Worm (Caenorhabditis elegans): Measurements from ENCODE around the gene aass-1.

The aass-1 gene

ce11 chrIV:257095-257494 lies 12.2 kb downstream of the aass-1 start, which contains the start of gene R02D3.8:
Gene R02D3.8 (minus strand): TSS chrIV:257203.
- TF ChIP-seq dao-5 (tag; optimal IDR thresholded peaks at IDR 0.05): no peak
- no peak for TF ChIP-seq W03F9.2 (tag; optimal IDR thresholded peaks at IDR 0.05)
- TF ChIP-seq him-1 (tag; optimal IDR thresholded peaks at IDR 0.05): no peak

- TF ChIP-seq dao-5 (tag; optimal IDR thresholded peaks at IDR 0.05): no peak
- TF ChIP-seq W03F9.2 (tag; optimal IDR thresholded peaks at IDR 0.05): no peak
- no peak for TF ChIP-seq him-1 (tag; optimal IDR thresholded peaks at IDR 0.05)
These were observed 13.4 kb downstream of the aass-1 start for ce11 chrIV:258362-258761.

ce11 chrIV:259142-259541 lies 14.2 kb downstream of the aass-1 start, which contains the start of gene dpy-9:
Gene dpy-9 (minus strand): TSS chrIV:259204.
- TF ChIP-seq him-1 (tag; optimal IDR thresholded peaks at IDR 0.05) (no peak), W03F9.2 (tag; optimal IDR thresholded peaks at IDR 0.05) (no peak), dao-5 (tag; optimal IDR thresholded peaks at IDR 0.05) (no peak)

ce11 chrIV:261607-262006 lies 16.7 kb downstream of the aass-1 start, which contains the start of gene pqbp-1.1:
Gene pqbp-1.1 (minus strand): TSS chrIV:261683.
- TF ChIP-seq W03F9.2 (tag; optimal IDR thresholded peaks at IDR 0.05): no peak
- TF ChIP-seq him-1 (tag; optimal IDR thresholded peaks at IDR 0.05): no peak
- TF ChIP-seq dao-5 (tag; optimal IDR thresholded peaks at IDR 0.05): no peak

- TF ChIP-seq dao-5 (tag; optimal IDR thresholded peaks at IDR 0.05): no peak
- TF ChIP-seq W03F9.2 (tag; optimal IDR thresholded peaks at IDR 0.05): no peak
These were observed 17.5 kb downstream of the aass-1 start for ce11 chrIV:262460-262859.

- TF ChIP-seq W03F9.2 (tag; optimal IDR thresholded peaks at IDR 0.05) (no peak), dao-5 (tag; optimal IDR thresholded peaks at IDR 0.05) (no peak), him-1 (tag; optimal IDR thresholded peaks at IDR 0.05) (no peak)
These were observed 19.3 kb downstream of the aass-1 start, which contains the start of gene pat-6 for ce11 chrIV:264182-264709. Gene pat-6 (minus strand): TSS chrIV:264232.

ce11 chrIV:266148-266547 lies 21.2 kb downstream of the aass-1 start, which contains the start of gene T21D12.12:
Gene T21D12.12 (plus strand): TSS chrIV:266448.
- no peak for TF ChIP-seq him-1 (tag; optimal IDR thresholded peaks at IDR 0.05)
- TF ChIP-seq W03F9.2 (tag; optimal IDR thresholded peaks at IDR 0.05): no peak
- TF ChIP-seq dao-5 (tag; optimal IDR thresholded peaks at IDR 0.05): no peak

- TF ChIP-seq dao-5 (tag; optimal IDR thresholded peaks at IDR 0.05) (no peak), W03F9.2 (tag; optimal IDR thresholded peaks at IDR 0.05) (no peak), him-1 (tag; optimal IDR thresholded peaks at IDR 0.05) (no peak)
These were observed 24.2 kb downstream of the aass-1 start, which contains the start of gene T21D12.11 for ce11 chrIV:269107-269506. Gene T21D12.11 (plus strand): TSS chrIV:269407.

ce11 chrIV:273299-273698 lies 28.4 kb downstream of the aass-1 start, which contains the start of gene srh-282:
Gene srh-282 (minus strand): TSS chrIV:273399.
- TF ChIP-seq W03F9.2 (tag; optimal IDR thresholded peaks at IDR 0.05) (no peak), him-1 (tag; optimal IDR thresholded peaks at IDR 0.05) (no peak), dao-5 (tag; optimal IDR thresholded peaks at IDR 0.05) (no peak)

- TF ChIP-seq him-1 (tag; optimal IDR thresholded peaks at IDR 0.05) (no peak), W03F9.2 (tag; optimal IDR thresholded peaks at IDR 0.05) (no peak), dao-5 (tag; optimal IDR thresholded peaks at IDR 0.05) (no peak)
These were observed 29.2 kb downstream of the aass-1 start, which contains the start of gene sma-10 for ce11 chrIV:274185-274584. Gene sma-10 (plus strand): TSS chrIV:274420.

- TF ChIP-seq dao-5 (tag; optimal IDR thresholded peaks at IDR 0.05) (no peak), him-1 (tag; optimal IDR thresholded peaks at IDR 0.05) (no peak), W03F9.2 (tag; optimal IDR thresholded peaks at IDR 0.05) (no peak)
These were observed 30.2 kb downstream of the aass-1 start for ce11 chrIV:275146-275545.

ce11 chrIV:278284-278683 lies 33.3 kb downstream of the aass-1 start:
- TF ChIP-seq him-1 (tag; optimal IDR thresholded peaks at IDR 0.05): no peak
- TF ChIP-seq dao-5 (tag; optimal IDR thresholded peaks at IDR 0.05): no peak
- TF ChIP-seq W03F9.2 (tag; optimal IDR thresholded peaks at IDR 0.05): no peak

ce11 chrIV:282008-282407 lies 37.1 kb downstream of the aass-1 start:
- TF ChIP-seq dao-5 (tag; optimal IDR thresholded peaks at IDR 0.05): no peak
- no peak for TF ChIP-seq him-1 (tag; optimal IDR thresholded peaks at IDR 0.05)
- TF ChIP-seq W03F9.2 (tag; optimal IDR thresholded peaks at IDR 0.05): no peak

ce11 chrIV:283347-283746 lies 38.4 kb downstream of the aass-1 start, which contains the start of gene best-19:
Gene best-19 (plus strand): TSS chrIV:283647.
- TF ChIP-seq dao-5 (tag; optimal IDR thresholded peaks at IDR 0.05) (no peak), him-1 (tag; optimal IDR thresholded peaks at IDR 0.05) (no peak), W03F9.2 (tag; optimal IDR thresholded peaks at IDR 0.05) (no peak)

- no peak for TF ChIP-seq W03F9.2 (tag; optimal IDR thresholded peaks at IDR 0.05)
- TF ChIP-seq dao-5 (tag; optimal IDR thresholded peaks at IDR 0.05): no peak
- TF ChIP-seq him-1 (tag; optimal IDR thresholded peaks at IDR 0.05): no peak
These were observed 43.1 kb downstream of the aass-1 start, which contains the start of gene T21D12.14 for ce11 chrIV:288027-288426. Gene T21D12.14 (minus strand): TSS chrIV:288127.

Measured in whole organism, L4/young adult.